Fruit fly (Drosophila melanogaster) whole organism, embryonic: ENCODE results near the gene Sf3b3.
A peak's percentile ranks its signal among the peaks of the same experiment; 100 is the strongest.

Experiments
- Abd-B ChIP-seq: fragments of 200-800 bp; sonication (Bioruptor generic); optimal IDR thresholded peaks from 2 replicates; lab custom pipeline; 2018; ENCODE audit warnings: missing biosample characterization, mild to moderate bottlenecking, missing genetic modification characterization, moderate library complexity
- CG10321 ChIP-seq: fragments of 200-800 bp; sonication (Bioruptor generic); IDR thresholded peaks from 2 replicates; pipeline ENCODE4 v1.3.6; 2022; ENCODE audit warnings: missing biosample characterization, missing genetic modification characterization
- CG12391 ChIP-seq: fragments of 200-800 bp; sonication (Bioruptor generic); optimal IDR thresholded peaks from 3 replicates; lab custom pipeline; 2018; ENCODE audit warnings: missing biosample characterization, mild to moderate bottlenecking, missing genetic modification characterization, moderate library complexity
- CG13624 ChIP-seq: fragments of 200-800 bp; sonication (Bioruptor generic); optimal IDR thresholded peaks from 2 replicates; lab custom pipeline; 2016; ENCODE audit warnings: missing biosample characterization, missing genetic modification characterization
- CG14050 ChIP-seq: fragments of 200-800 bp; sonication (Bioruptor generic); IDR thresholded peaks from 3 replicates; pipeline ENCODE4 v1.3.6; 2022; ENCODE audit warnings: missing biosample characterization, missing genetic modification characterization
- CG15011 ChIP-seq: fragments of 200-800 bp; sonication (Bioruptor generic); optimal IDR thresholded peaks from 3 replicates; lab custom pipeline; 2018; ENCODE audit warnings: missing biosample characterization, mild to moderate bottlenecking, missing genetic modification characterization
- CG17186 ChIP-seq: fragments of 200-800 bp; sonication (Bioruptor generic); optimal IDR thresholded peaks from 3 replicates; lab custom pipeline; 2017; ENCODE audit warnings: missing biosample characterization, missing genetic modification reagents, missing genetic modification characterization
- CG2129 ChIP-seq: fragments of 200-800 bp; sonication (Bioruptor generic); IDR thresholded peaks from 2 replicates; pipeline ENCODE4 v1.3.6; 2022; ENCODE audit warnings: missing biosample characterization, missing genetic modification characterization; ENCODE audit not compliant: partially characterized antibody
- CG2678 ChIP-seq: fragments of 200-800 bp; sonication (Bioruptor generic); optimal IDR thresholded peaks from 3 replicates; lab custom pipeline; 2019; ENCODE audit warnings: missing biosample characterization, mild to moderate bottlenecking, missing genetic modification characterization, moderate library complexity
- CG3065 ChIP-seq: fragments of 200-800 bp; sonication (Bioruptor generic); optimal IDR thresholded peaks from 2 replicates; lab custom pipeline; 2016; ENCODE audit warnings: missing biosample characterization, missing genetic modification characterization
- CG7271 ChIP-seq: fragments of 200-800 bp; sonication (Bioruptor generic); optimal IDR thresholded peaks from 2 replicates; lab custom pipeline; 2018; ENCODE audit warnings: missing biosample characterization, mild to moderate bottlenecking, missing genetic modification characterization, moderate library complexity
- CG7745 ChIP-seq: fragments of 200-800 bp; sonication (Bioruptor generic); optimal IDR thresholded peaks from 2 replicates; lab custom pipeline; 2018; ENCODE audit warnings: missing biosample characterization, mild to moderate bottlenecking, missing genetic modification characterization, moderate library complexity
- CG8924 ChIP-seq: fragments of 200-800 bp; optimal IDR thresholded peaks from 3 replicates; lab custom pipeline; 2019; ENCODE audit warnings: missing biosample characterization, mild to moderate bottlenecking, missing genetic modification characterization, moderate library complexity
- CG9817 ChIP-seq: fragments of 200-800 bp; sonication (Bioruptor generic); optimal IDR thresholded peaks from 2 replicates; lab custom pipeline; 2018; ENCODE audit warnings: missing biosample characterization, mild to moderate bottlenecking, missing genetic modification characterization, moderate library complexity
- CG9932 ChIP-seq: fragments of 200-800 bp; sonication (Bioruptor generic); IDR thresholded peaks from 2 replicates; pipeline ENCODE4 v1.3.6; 2022; ENCODE audit warnings: missing biosample characterization, missing genetic modification characterization
- CHES-1-like ChIP-seq: fragments of 200-800 bp; sonication (Bioruptor generic); optimal IDR thresholded peaks from 2 replicates; lab custom pipeline; 2016; ENCODE audit warnings: missing biosample characterization, missing genetic modification characterization
- Dad ChIP-seq: fragments of 200-800 bp; sonication (Bioruptor generic); optimal IDR thresholded peaks from 3 replicates; lab custom pipeline; 2016; ENCODE audit warnings: missing biosample characterization, missing genetic modification characterization
- Deaf1 ChIP-seq: fragments of 200-800 bp; optimal IDR thresholded peaks from 3 replicates; lab custom pipeline; 2019; ENCODE audit warnings: missing biosample characterization, mild to moderate bottlenecking, missing genetic modification characterization, moderate library complexity
- Dfd ChIP-seq, 2 experiments: fragments of >200 bp; optimal IDR thresholded peaks; 2 replicates each; lab custom pipeline; 2017; ENCODE audit warnings: missing biosample characterization in 2 of 2, missing genetic modification characterization in 2 of 2
- Fer2 ChIP-seq: fragments of 200-800 bp; sonication (Bioruptor generic); optimal IDR thresholded peaks from 2 replicates; lab custom pipeline; 2018; ENCODE audit warnings: missing biosample characterization, mild to moderate bottlenecking, missing genetic modification characterization, moderate library complexity
- H2.0 ChIP-seq: fragments of 200-800 bp; sonication (Bioruptor generic); IDR thresholded peaks from 2 replicates; pipeline ENCODE4 v1.3.6; 2022; ENCODE audit warnings: missing biosample characterization, missing genetic modification characterization
- Lim3 ChIP-seq: fragments of 200-800 bp; sonication (Bioruptor generic); IDR thresholded peaks from 2 replicates; pipeline ENCODE4 v1.3.6; 2022; ENCODE audit warnings: missing biosample characterization, missing genetic modification characterization
- Sry-β ChIP-seq: fragments of 200-800 bp; sonication (Bioruptor generic); optimal IDR thresholded peaks from 2 replicates; lab custom pipeline; 2018; ENCODE audit warnings: missing biosample characterization, mild to moderate bottlenecking, missing genetic modification characterization, moderate library complexity
- Usf ChIP-seq: fragments of 200-800 bp; sonication (Bioruptor generic); optimal IDR thresholded peaks from 2 replicates; lab custom pipeline; 2017; ENCODE audit warnings: missing genotype, missing biosample characterization, missing genetic modification characterization
- al ChIP-seq: fragments of 200-800 bp; sonication (Bioruptor generic); IDR thresholded peaks from 2 replicates; pipeline ENCODE4 v1.3.6; 2022; ENCODE audit warnings: missing biosample characterization, missing genetic modification characterization
- bbx ChIP-seq: fragments of 200-800 bp; sonication (Bioruptor generic); IDR thresholded peaks from 2 replicates; pipeline ENCODE4 v1.3.6; 2022; ENCODE audit warnings: missing biosample characterization, missing genetic modification characterization; ENCODE audit not compliant: partially characterized antibody
- danr ChIP-seq: fragments of 200-800 bp; sonication (Bioruptor generic); IDR thresholded peaks from 2 replicates; pipeline ENCODE4 v1.3.6; 2022; ENCODE audit warnings: missing biosample characterization, missing genetic modification characterization
- esg ChIP-seq: fragments of 200-800 bp; sonication (Bioruptor generic); conservative IDR thresholded peaks from 2 replicates; pipeline ENCODE4 v1.3.6; 2022; ENCODE audit warnings: missing biosample characterization, missing genetic modification characterization
- fd102C ChIP-seq: fragments of 200-800 bp; sonication (Bioruptor generic); optimal IDR thresholded peaks from 2 replicates; lab custom pipeline; 2018; ENCODE audit warnings: missing biosample characterization, mild to moderate bottlenecking, missing genetic modification characterization, moderate library complexity
- grau ChIP-seq: fragments of 200-800 bp; optimal IDR thresholded peaks from 3 replicates; lab custom pipeline; 2019; ENCODE audit warnings: missing biosample characterization, mild to moderate bottlenecking, missing genetic modification characterization, moderate library complexity
- hb ChIP-seq: fragments of 200-800 bp; sonication (Bioruptor generic); IDR thresholded peaks from 3 replicates; pipeline ENCODE4 v1.3.6; 2022; ENCODE audit warnings: missing biosample characterization, missing genetic modification characterization; ENCODE audit not compliant: partially characterized antibody
- inv ChIP-seq: fragments of 200-800 bp; sonication (Bioruptor generic); IDR thresholded peaks from 2 replicates; pipeline ENCODE4 v1.3.6; 2022; ENCODE audit warnings: missing biosample characterization, missing genetic modification characterization; ENCODE audit not compliant: partially characterized antibody
- knrl ChIP-seq: fragments of 200-800 bp; sonication (Bioruptor generic); IDR thresholded peaks from 3 replicates; pipeline ENCODE4 v1.3.6; 2022; ENCODE audit warnings: missing biosample characterization, missing genetic modification characterization; ENCODE audit not compliant: partially characterized antibody
- lab ChIP-seq: fragments of 200-800 bp; sonication (Bioruptor generic); optimal IDR thresholded peaks from 3 replicates; lab custom pipeline; 2017; ENCODE audit warnings: missing biosample characterization, missing genetic modification characterization, mild to moderate bottlenecking, moderate library complexity, missing genetic modification reagents
- maf-S ChIP-seq: fragments of 200-800 bp; sonication (Bioruptor generic); optimal IDR thresholded peaks from 2 replicates; lab custom pipeline; 2016; ENCODE audit warnings: missing biosample characterization, missing genetic modification characterization
- nom ChIP-seq: fragments of 200-800 bp; sonication (Bioruptor generic); optimal IDR thresholded peaks from 2 replicates; lab custom pipeline; 2017; ENCODE audit warnings: missing biosample characterization, missing genetic modification characterization, mild to moderate bottlenecking, moderate library complexity, missing genetic modification reagents
- org-1 ChIP-seq: fragments of 200-800 bp; sonication (Bioruptor generic); optimal IDR thresholded peaks from 2 replicates; lab custom pipeline; 2017; ENCODE audit warnings: missing biosample characterization, missing genetic modification characterization
- pho ChIP-seq: fragments of 200-800 bp; sonication (Bioruptor generic); optimal IDR thresholded peaks from 2 replicates; lab custom pipeline; 2016; ENCODE audit warnings: missing biosample characterization, missing genetic modification characterization
- pnt ChIP-seq: fragments of 200-800 bp; sonication (Bioruptor generic); optimal IDR thresholded peaks from 3 replicates; lab custom pipeline; 2016; ENCODE audit warnings: missing biosample characterization, missing genetic modification characterization
- prd ChIP-seq, 3 experiments: fragments of >200 bp in 2 of 3; fragments of 200-800 bp in 1 of 3; sonication (Bioruptor generic) in 1 of 3; optimal IDR thresholded peaks in 2 of 3; IDR thresholded peaks in 1 of 3; 2 replicates in 2 of 3; 3 replicates in 1 of 3; pipeline versions ENCODE4 v1.3.6 to Lab custom; 2017 to 2022; ENCODE audit warnings: missing biosample characterization in 1 of 3, missing genetic modification characterization in 1 of 3
- pros ChIP-seq: fragments of 200-800 bp; sonication (Bioruptor generic); optimal IDR thresholded peaks from 3 replicates; lab custom pipeline; 2019; ENCODE audit warnings: missing biosample characterization, mild to moderate bottlenecking, missing genetic modification characterization, moderate library complexity
- tap ChIP-seq: fragments of 200-800 bp; optimal IDR thresholded peaks from 3 replicates; lab custom pipeline; 2019; ENCODE audit warnings: missing biosample characterization, mild to moderate bottlenecking, missing genetic modification characterization, moderate library complexity
- tio ChIP-seq: fragments of 200-800 bp; sonication (Bioruptor generic); optimal IDR thresholded peaks from 2 replicates; lab custom pipeline; 2017; ENCODE audit warnings: missing biosample characterization, missing genetic modification characterization, inconsistent platforms
- trh ChIP-seq: fragments of 200-800 bp; sonication (Bioruptor generic); optimal IDR thresholded peaks from 2 replicates; lab custom pipeline; 2016; ENCODE audit warnings: missing biosample characterization, missing genetic modification characterization
- tup ChIP-seq: fragments of 200-800 bp; sonication (Bioruptor generic); optimal IDR thresholded peaks from 2 replicates; lab custom pipeline; 2016; ENCODE audit warnings: missing biosample characterization, mild to moderate bottlenecking, missing genetic modification characterization, moderate library complexity
- twi ChIP-seq: fragments of 200-800 bp; optimal IDR thresholded peaks from 2 replicates; lab custom pipeline; 2019; ENCODE audit warnings: missing biosample characterization, mild to moderate bottlenecking, missing genetic modification characterization, moderate library complexity
- vnd ChIP-seq: fragments of 200-800 bp; sonication (Bioruptor generic); IDR thresholded peaks from 3 replicates; pipeline ENCODE4 v1.3.6; 2022; ENCODE audit warnings: missing biosample characterization, missing genetic modification characterization; ENCODE audit not compliant: partially characterized antibody

The Sf3b3 gene

dm6 chr3L:832897-833857, at the start of gene Sf3b3 (continued):
- TF ChIP-seq CG7271 (tag; lab: Kevin White, UChicago) = no peak
- TF ChIP-seq lab (GFP tag; lab: Kevin White, UChicago) = no peak
- TF ChIP-seq Fer2 (tag; lab: Kevin White, UChicago) = no peak
- TF ChIP-seq bbx (GFP tag; lab: Robert Waterston, UW) = peak; percentile 83
- peak; percentile 24; the same call in 1 of the 2 replicates for TF ChIP-seq CG2129 (GFP tag; lab: Robert Waterston, UW)
- TF ChIP-seq CG17186 (GFP tag; lab: Kevin White, UChicago) = peak; percentile 27
- TF ChIP-seq tap = no peak
- peak; percentile 60; the same call in 1 of the 2 replicates for TF ChIP-seq inv
- TF ChIP-seq pnt (GFP tag; lab: Kevin White, UChicago) = no peak
- TF ChIP-seq CG12391 = peak; percentile 4
- TF ChIP-seq CG7745 = no peak
- TF ChIP-seq esg (GFP tag; lab: Robert Waterston, UW) = no peak
- no peak for TF ChIP-seq H2.0 (GFP tag; lab: Robert Waterston, UW)
- TF ChIP-seq CG9932 (GFP tag; lab: Robert Waterston, UW) = 0 out of 2 replicates have a peak, but pooled peaks have one; percentile 20
- no peak for TF ChIP-seq Abd-B (GFP tag; lab: Kevin White, UChicago)
- TF ChIP-seq tup = no peak
- no peak for TF ChIP-seq CHES-1-like (GFP tag; lab: Kevin White, UChicago)
- no peak for TF ChIP-seq CG8924 (tag; lab: Kevin White, UChicago)
- TF ChIP-seq CG10321 (GFP tag; lab: Robert Waterston, UW) = no peak
- no peak for TF ChIP-seq danr
- no peak for TF ChIP-seq Dad (GFP tag; lab: Kevin White, UChicago)
- TF ChIP-seq vnd (GFP tag; lab: Robert Waterston, UW) = peak; percentile 57; the same call in 2 of the 3 replicates
- TF ChIP-seq Lim3 = no peak
- TF ChIP-seq tio (GFP tag; lab: Kevin White, UChicago) = no peak
- no peak for TF ChIP-seq org-1 (GFP tag; lab: Kevin White, UChicago)
- no peak for TF ChIP-seq Dfd (GFP tag; optimal IDR thresholded peaks at IDR 0.05; lab: Kevin White, UChicago)
- peak; percentile 81 for TF ChIP-seq Sry-β (GFP tag; lab: Kevin White, UChicago)
- no peak for TF ChIP-seq CG15011 (GFP tag; lab: Kevin White, UChicago)
- no peak for TF ChIP-seq pho (GFP tag; lab: Kevin White, UChicago)
- no peak for TF ChIP-seq prd (optimal IDR thresholded peaks at IDR 0.05; lab: Kevin White, UChicago)
- TF ChIP-seq prd (GFP tag; IDR thresholded peaks at IDR 0.05; lab: Robert Waterston, UW) = peak; percentile 55
- peak; percentile 38; the same call in 1 of the 3 replicates for TF ChIP-seq hb (GFP tag; lab: Robert Waterston, UW)
- TF ChIP-seq fd102C (GFP tag; lab: Kevin White, UChicago) = no peak
- no peak for TF ChIP-seq CG9817 (tag; lab: Kevin White, UChicago)
- no peak for TF ChIP-seq twi
- TF ChIP-seq nom (GFP tag; lab: Kevin White, UChicago) = peak; percentile 68
- TF ChIP-seq grau (tag; lab: Kevin White, UChicago) = no peak
- TF ChIP-seq knrl (GFP tag; lab: Robert Waterston, UW) = peak; percentile 55
- TF ChIP-seq CG3065 (GFP tag; lab: Kevin White, UChicago) = no peak
- TF ChIP-seq trh (GFP tag; lab: Kevin White, UChicago) = no peak
- no peak for TF ChIP-seq CG13624 (GFP tag; lab: Kevin White, UChicago)
- TF ChIP-seq CG14050 (GFP tag; lab: Robert Waterston, UW) = no peak
- no peak; the same call in 1 of the 2 replicates for TF ChIP-seq al
- TF ChIP-seq CG2678 = no peak
- no peak for TF ChIP-seq Usf
- TF ChIP-seq pros = no peak
- TF ChIP-seq maf-S (GFP tag; lab: Kevin White, UChicago) = no peak
- no peak for TF ChIP-seq Deaf1 (tag; lab: Kevin White, UChicago)
